Fruit fly (Drosophila melanogaster) whole organism, embryonic: ENCODE data around the gene CG5541.
A peak's percentile ranks its signal among the peaks of the same experiment; 100 is the strongest.

Source experiments
- Antp ChIP-seq: fragments of 200-800 bp; sonication (Bioruptor generic); optimal IDR thresholded peaks from 3 replicates; lab custom pipeline; 2016; ENCODE audit warnings: missing biosample characterization, missing genetic modification characterization
- Awh ChIP-seq: fragments of 200-800 bp; sonication (Bioruptor generic); IDR thresholded peaks from 2 replicates; pipeline ENCODE4, ENCODE4 v1.3.6; 2022; ENCODE audit warnings: missing biosample characterization, missing genetic modification characterization
- CG10462 ChIP-seq: fragments of 200-800 bp; sonication (Bioruptor generic); optimal IDR thresholded peaks from 2 replicates; lab custom pipeline; 2016; ENCODE audit warnings: missing biosample characterization, missing genetic modification characterization
- CG11504 ChIP-seq: fragments of 200-800 bp; sonication (Bioruptor generic); optimal IDR thresholded peaks from 3 replicates; lab custom pipeline; 2019; ENCODE audit warnings: missing biosample characterization, mild to moderate bottlenecking, missing genetic modification characterization, moderate library complexity
- CG12236 ChIP-seq: fragments of 200-800 bp; sonication (Bioruptor generic); optimal IDR thresholded peaks from 2 replicates; lab custom pipeline; 2016; ENCODE audit warnings: missing biosample characterization, missing genetic modification characterization
- CG13424 ChIP-seq: fragments of 200-800 bp; sonication (Bioruptor generic); optimal IDR thresholded peaks from 2 replicates; lab custom pipeline; 2019; ENCODE audit warnings: missing biosample characterization, mild to moderate bottlenecking, missing genetic modification characterization, moderate library complexity
- CG16863 ChIP-seq: fragments of 200-800 bp; sonication (Bioruptor generic); optimal IDR thresholded peaks from 3 replicates; lab custom pipeline; 2016; ENCODE audit warnings: missing biosample characterization, missing genetic modification characterization
- CG17186 ChIP-seq: fragments of 200-800 bp; sonication (Bioruptor generic); optimal IDR thresholded peaks from 3 replicates; lab custom pipeline; 2017; ENCODE audit warnings: missing biosample characterization, missing genetic modification reagents, missing genetic modification characterization
- CG18262 ChIP-seq: fragments of 200-800 bp; optimal IDR thresholded peaks from 3 replicates; lab custom pipeline; 2019; ENCODE audit warnings: missing biosample characterization, mild to moderate bottlenecking, missing genetic modification characterization, moderate library complexity
- CG18599 ChIP-seq: fragments of 200-800 bp; sonication (Bioruptor generic); optimal IDR thresholded peaks from 3 replicates; lab custom pipeline; 2017; ENCODE audit warnings: missing biosample characterization, missing genetic modification characterization, mild to moderate bottlenecking, moderate library complexity, missing genetic modification reagents
- CG2116 ChIP-seq: fragments of 200-800 bp; sonication (Bioruptor generic); optimal IDR thresholded peaks from 3 replicates; lab custom pipeline; 2018; ENCODE audit warnings: missing biosample characterization, mild to moderate bottlenecking, missing genetic modification characterization
- CG2120 ChIP-seq: fragments of 200-800 bp; sonication (Bioruptor generic); optimal IDR thresholded peaks from 3 replicates; lab custom pipeline; 2016; ENCODE audit warnings: missing biosample characterization, missing genetic modification characterization
- CG2202 ChIP-seq: fragments of 200-800 bp; sonication (Bioruptor generic); optimal IDR thresholded peaks from 2 replicates; lab custom pipeline; 2018; ENCODE audit warnings: missing biosample characterization, mild to moderate bottlenecking, missing genetic modification characterization
- CG30431 ChIP-seq: fragments of 200-800 bp; sonication (Bioruptor generic); optimal IDR thresholded peaks from 2 replicates; lab custom pipeline; 2017; ENCODE audit warnings: missing biosample characterization, missing genetic modification characterization
- CG3163 ChIP-seq: fragments of 200-800 bp; sonication (Bioruptor generic); optimal IDR thresholded peaks from 3 replicates; lab custom pipeline; 2016; ENCODE audit warnings: missing biosample characterization, missing genetic modification characterization
- CG3726 ChIP-seq: fragments of 200-800 bp; sonication (Bioruptor generic); IDR thresholded peaks from 3 replicates; pipeline ENCODE4, ENCODE4 v1.3.6; 2022; ENCODE audit warnings: missing biosample characterization, missing genetic modification characterization
- CG4424 ChIP-seq: fragments of 200-800 bp; sonication (Bioruptor generic); optimal IDR thresholded peaks from 3 replicates; lab custom pipeline; 2016; ENCODE audit warnings: missing biosample characterization, missing genetic modification characterization
- CG4730 ChIP-seq: fragments of 200-800 bp; sonication (Bioruptor generic); IDR thresholded peaks from 2 replicates; pipeline ENCODE4 v1.3.6; 2022; ENCODE audit warnings: missing biosample characterization, missing genetic modification characterization
- CG7357 ChIP-seq: fragments of 200-800 bp; sonication (Bioruptor generic); IDR thresholded peaks from 3 replicates; pipeline ENCODE4 v1.3.6; 2022; ENCODE audit warnings: missing biosample characterization, missing genetic modification characterization
- CG7745 ChIP-seq: fragments of 200-800 bp; sonication (Bioruptor generic); optimal IDR thresholded peaks from 2 replicates; lab custom pipeline; 2018; ENCODE audit warnings: missing biosample characterization, mild to moderate bottlenecking, missing genetic modification characterization, moderate library complexity
- CG8089 ChIP-seq: fragments of 200-800 bp; sonication (Bioruptor generic); optimal IDR thresholded peaks from 3 replicates; lab custom pipeline; 2016; ENCODE audit warnings: missing biosample characterization, missing genetic modification characterization
- CG8281 ChIP-seq: fragments of 200-800 bp; sonication (Bioruptor generic); optimal IDR thresholded peaks from 2 replicates; lab custom pipeline; 2018; ENCODE audit warnings: missing biosample characterization, mild to moderate bottlenecking, missing genetic modification characterization, moderate library complexity
- CG9932 ChIP-seq: fragments of 200-800 bp; sonication (Bioruptor generic); IDR thresholded peaks from 2 replicates; pipeline ENCODE4 v1.3.6; 2022; ENCODE audit warnings: missing biosample characterization, missing genetic modification characterization
- D19A ChIP-seq: fragments of 200-800 bp; optimal IDR thresholded peaks from 3 replicates; lab custom pipeline; 2019; ENCODE audit warnings: missing biosample characterization, mild to moderate bottlenecking, missing genetic modification characterization, moderate library complexity
- Deaf1 ChIP-seq: fragments of 200-800 bp; optimal IDR thresholded peaks from 3 replicates; lab custom pipeline; 2019; ENCODE audit warnings: missing biosample characterization, mild to moderate bottlenecking, missing genetic modification characterization, moderate library complexity
- Dp ChIP-seq: fragments of 200-800 bp; sonication (Bioruptor generic); optimal IDR thresholded peaks from 2 replicates; lab custom pipeline; 2018; ENCODE audit warnings: missing biosample characterization, mild to moderate bottlenecking, missing genetic modification characterization, moderate library complexity
- Gug ChIP-seq: fragments of 200-800 bp; sonication (Bioruptor generic); IDR thresholded peaks from 4 replicates; pipeline ENCODE4 v1.3.6; 2022; ENCODE audit warnings: missing biosample characterization, missing genetic modification characterization
- HLHmδ ChIP-seq: fragments of 200-800 bp; sonication (Bioruptor generic); optimal IDR thresholded peaks from 2 replicates; lab custom pipeline; 2018; ENCODE audit warnings: missing biosample characterization, mild to moderate bottlenecking, missing genetic modification characterization, moderate library complexity
- Mad ChIP-seq: fragments of 200-800 bp; sonication (Bioruptor generic); optimal IDR thresholded peaks from 2 replicates; lab custom pipeline; 2016; ENCODE audit warnings: missing biosample characterization, missing genetic modification characterization
- Myb ChIP-seq: fragments of 200-800 bp; sonication (Bioruptor generic); optimal IDR thresholded peaks from 2 replicates; lab custom pipeline; 2016; ENCODE audit warnings: missing biosample characterization, missing genetic modification characterization
- NC2β ChIP-seq: fragments of 200-800 bp; sonication (Bioruptor generic); optimal IDR thresholded peaks from 2 replicates; lab custom pipeline; 2016; ENCODE audit warnings: missing biosample characterization, missing genetic modification characterization
- NfI ChIP-seq: fragments of 200-800 bp; sonication (Bioruptor generic); optimal IDR thresholded peaks from 3 replicates; lab custom pipeline; 2018; ENCODE audit warnings: missing biosample characterization, mild to moderate bottlenecking, missing genetic modification characterization, moderate library complexity
- Oaz ChIP-seq: fragments of 200-800 bp; sonication (Bioruptor generic); IDR thresholded peaks from 2 replicates; pipeline ENCODE4 v1.3.6; 2022; ENCODE audit warnings: missing biosample characterization, missing genetic modification characterization
- Ptx1 ChIP-seq: fragments of 200-800 bp; sonication (Bioruptor generic); IDR thresholded peaks from 2 replicates; pipeline ENCODE4 v1.3.6; 2022; ENCODE audit warnings: missing biosample characterization, missing genetic modification characterization
- Six4 ChIP-seq: fragments of 200-800 bp; sonication (Bioruptor generic); optimal IDR thresholded peaks from 2 replicates; lab custom pipeline; 2016; ENCODE audit warnings: missing biosample characterization, missing genetic modification characterization
- Taf1 ChIP-seq: fragments of 200-800 bp; sonication (Bioruptor generic); IDR thresholded peaks from 2 replicates; pipeline ENCODE4 v1.3.6; 2022; ENCODE audit warnings: missing biosample characterization, missing genetic modification characterization
- abd-A ChIP-seq: fragments of 200-800 bp; sonication (Bioruptor generic); optimal IDR thresholded peaks from 3 replicates; lab custom pipeline; 2019; ENCODE audit warnings: missing biosample characterization, mild to moderate bottlenecking, missing genetic modification characterization, moderate library complexity
- ap ChIP-seq: fragments of 200-800 bp; sonication (Bioruptor generic); IDR thresholded peaks from 2 replicates; pipeline ENCODE4 v1.3.6; 2022; ENCODE audit warnings: missing biosample characterization, missing genetic modification characterization
- bsh ChIP-seq, 2 experiments: fragments of 200-800 bp; sonication (Bioruptor generic); optimal IDR thresholded peaks; 2 replicates each; lab custom pipeline; 2017 to 2018; ENCODE audit warnings: mild to moderate bottlenecking in 2 of 2, missing biosample characterization in 2 of 2, missing genetic modification characterization in 2 of 2, moderate library complexity in 1 of 2
- cg ChIP-seq: fragments of 200-800 bp; sonication (Bioruptor generic); optimal IDR thresholded peaks from 3 replicates; lab custom pipeline; 2019; ENCODE audit warnings: missing biosample characterization, mild to moderate bottlenecking, missing genetic modification characterization, moderate library complexity
- chn ChIP-seq: fragments of 200-800 bp; sonication (Bioruptor generic); optimal IDR thresholded peaks from 2 replicates; lab custom pipeline; 2016; ENCODE audit warnings: missing biosample characterization, missing genetic modification characterization
- ci ChIP-seq: fragments of 200-800 bp; sonication (Bioruptor generic); IDR thresholded peaks from 3 replicates; pipeline ENCODE4 v1.3.6; 2022; ENCODE audit warnings: missing biosample characterization, missing genetic modification characterization
- crol ChIP-seq: fragments of 200-800 bp; sonication (Bioruptor generic); IDR thresholded peaks from 2 replicates; pipeline ENCODE4 v1.3.6; 2022; ENCODE audit warnings: missing biosample characterization, missing genetic modification characterization
- fd64A ChIP-seq: fragments of 200-800 bp; sonication (Bioruptor generic); optimal IDR thresholded peaks from 3 replicates; lab custom pipeline; 2018; ENCODE audit warnings: missing biosample characterization, mild to moderate bottlenecking, missing genetic modification characterization
- lmd ChIP-seq: fragments of 200-800 bp; sonication (Bioruptor generic); IDR thresholded peaks from 2 replicates; pipeline ENCODE4 v1.3.6; 2022; ENCODE audit warnings: missing biosample characterization, missing genetic modification characterization
- sisA ChIP-seq: fragments of 200-800 bp; sonication (Bioruptor generic); IDR thresholded peaks from 2 replicates; pipeline ENCODE4 v1.3.6; 2022; ENCODE audit warnings: missing biosample characterization, missing genetic modification characterization
- sna ChIP-seq: fragments of 200-800 bp; sonication (Bioruptor generic); IDR thresholded peaks from 2 replicates; pipeline ENCODE4 v1.3.6; 2022; ENCODE audit warnings: missing biosample characterization, missing genetic modification characterization; ENCODE audit not compliant: partially characterized antibody
- ssp ChIP-seq: fragments of 200-800 bp; sonication (Bioruptor generic); IDR thresholded peaks from 2 replicates; pipeline ENCODE4 v1.3.6; 2022; ENCODE audit warnings: missing biosample characterization, missing genetic modification characterization
- toy ChIP-seq: fragments of 200-800 bp; sonication (Bioruptor generic); IDR thresholded peaks from 2 replicates; pipeline ENCODE4 v1.3.6; 2022; ENCODE audit warnings: missing biosample characterization, missing genetic modification characterization
- tup ChIP-seq: fragments of 200-800 bp; sonication (Bioruptor generic); optimal IDR thresholded peaks from 2 replicates; lab custom pipeline; 2016; ENCODE audit warnings: missing biosample characterization, mild to moderate bottlenecking, missing genetic modification characterization, moderate library complexity
- tx ChIP-seq: fragments of 200-800 bp; sonication (Bioruptor generic); optimal IDR thresholded peaks from 2 replicates; lab custom pipeline; 2016; ENCODE audit warnings: missing biosample characterization, missing genetic modification characterization

Gene CG5541

dm6 chrX:15063404-15064062, 19.6 kb downstream of the CG5541 start, which contains the start of the genes hiw and ND-B18 (continued):
- TF ChIP-seq tup (GFP tag; lab: Kevin White, UChicago) (no peak), ssp (GFP tag; lab: Robert Waterston, UW) (no peak), CG2202 (tag; lab: Kevin White, UChicago) (no peak), D19A (tag; lab: Kevin White, UChicago) (no peak), Ptx1 (GFP tag; lab: Robert Waterston, UW) (no peak), lmd (GFP tag; lab: Robert Waterston, UW) (no peak), Oaz (no peak), CG17186 (GFP tag; lab: Kevin White, UChicago) (peak; percentile 61), CG9932 (GFP tag; lab: Robert Waterston, UW) (peak; percentile 23; the same call in 1 of the 2 replicates), CG12236 (GFP tag; lab: Kevin White, UChicago) (no peak), CG16863 (GFP tag; lab: Kevin White, UChicago) (no peak), CG2120 (GFP tag; lab: Kevin White, UChicago) (peak; percentile 21), toy (GFP tag; lab: Robert Waterston, UW) (no peak), CG18599 (GFP tag; lab: Kevin White, UChicago) (no peak), Six4 (GFP tag; lab: Kevin White, UChicago) (no peak), cg (GFP tag; lab: Kevin White, UChicago) (no peak), CG11504 (tag; lab: Kevin White, UChicago) (no peak), CG3726 (no peak), fd64A (no peak), chn (GFP tag; lab: Kevin White, UChicago) (no peak), CG2116 (GFP tag; lab: Kevin White, UChicago) (peak; percentile 47), NC2β (peak; percentile 11), abd-A (no peak), CG8089 (GFP tag; lab: Kevin White, UChicago) (no peak), Deaf1 (no peak), sisA (GFP tag; lab: Robert Waterston, UW) (no peak), CG4424 (GFP tag; lab: Kevin White, UChicago) (no peak), CG7357 (GFP tag; lab: Robert Waterston, UW) (no peak), HLHmδ (GFP tag; lab: Kevin White, UChicago) (no peak), CG10462 (GFP tag; lab: Kevin White, UChicago) (no peak), Gug (GFP tag; lab: Robert Waterston, UW) (no peak), tx (no peak), Myb (peak; percentile 95), CG13424 (tag; lab: Kevin White, UChicago) (peak; percentile 4), Dp (GFP tag; lab: Kevin White, UChicago) (peak; percentile 64), Awh (no peak), CG7745 (tag; lab: Kevin White, UChicago) (no peak), Taf1 (no peak), NfI (peak; percentile 53), Antp (GFP tag; lab: Kevin White, UChicago) (peak; percentile 10), crol (GFP tag; lab: Robert Waterston, UW) (no peak), CG4730 (GFP tag; lab: Robert Waterston, UW) (no peak), sna (GFP tag; lab: Robert Waterston, UW) (0 out of 2 replicates have a peak, but pooled peaks have one; percentile 22), Mad (GFP tag; lab: Kevin White, UChicago) (peak; percentile 29), ci (GFP tag; lab: Robert Waterston, UW) (0 out of 3 replicates have a peak, but pooled peaks have one; percentile 47), ap (GFP tag; lab: Robert Waterston, UW) (no peak), CG30431 (GFP tag; lab: Kevin White, UChicago) (no peak), CG18262 (tag; lab: Kevin White, UChicago) (peak; percentile 17), CG8281 (tag; lab: Kevin White, UChicago) (no peak), CG3163 (GFP tag; lab: Kevin White, UChicago) (no peak), bsh (GFP tag; optimal IDR thresholded peaks at IDR 0.05; lab: Kevin White, UChicago) (no peak)
